Fruit fly (Drosophila melanogaster) whole organism, embryonic: ENCODE data around the gene Mybbp1A.

Experiments used
- BtbVII ChIP-seq: fragments of 200-800 bp; sonication (Bioruptor generic); optimal IDR thresholded peaks from 3 replicates; lab custom pipeline; 2017; ENCODE audit warnings: missing biosample characterization, mild to moderate bottlenecking, missing genetic modification characterization
- CG10321 ChIP-seq: fragments of 200-800 bp; sonication (Bioruptor generic); IDR thresholded peaks from 2 replicates; pipeline ENCODE4 v1.3.6; 2022; ENCODE audit warnings: missing biosample characterization, missing genetic modification characterization
- CG11456 ChIP-seq: fragments of 200-800 bp; sonication (Bioruptor generic); IDR thresholded peaks from 3 replicates; pipeline ENCODE4 v1.3.6; 2022; ENCODE audit warnings: missing biosample characterization, missing genetic modification characterization
- CG12659 ChIP-seq: fragments of 200-800 bp; sonication (Bioruptor generic); optimal IDR thresholded peaks from 3 replicates; lab custom pipeline; 2017; ENCODE audit warnings: mild to moderate bottlenecking, missing biosample characterization, missing genetic modification reagents, missing genetic modification characterization
- CG1603 ChIP-seq: fragments of 200-800 bp; sonication (Bioruptor generic); optimal IDR thresholded peaks from 2 replicates; lab custom pipeline; 2019; ENCODE audit warnings: missing biosample characterization, mild to moderate bottlenecking, missing genetic modification characterization, moderate library complexity
- CG17361 ChIP-seq: fragments of 200-800 bp; sonication (Bioruptor generic); IDR thresholded peaks from 3 replicates; pipeline ENCODE4 v1.3.6; 2022; ENCODE audit warnings: missing biosample characterization, missing genetic modification characterization
- CG1832 ChIP-seq: fragments of 200-800 bp; sonication (Bioruptor generic); optimal IDR thresholded peaks from 2 replicates; lab custom pipeline; 2017; ENCODE audit warnings: missing biosample characterization, mild to moderate bottlenecking, missing genetic modification characterization, inconsistent platforms
- CG18476 ChIP-seq: fragments of 200-800 bp; sonication (Bioruptor generic); optimal IDR thresholded peaks from 2 replicates; lab custom pipeline; 2016; ENCODE audit warnings: missing biosample characterization, mild to moderate bottlenecking, missing genetic modification characterization
- CG2712 ChIP-seq: fragments of 200-800 bp; optimal IDR thresholded peaks from 3 replicates; lab custom pipeline; 2019; ENCODE audit warnings: missing biosample characterization, mild to moderate bottlenecking, missing genetic modification characterization, moderate library complexity
- CG3726 ChIP-seq: fragments of 200-800 bp; sonication (Bioruptor generic); IDR thresholded peaks from 3 replicates; pipeline ENCODE4, ENCODE4 v1.3.6; 2022; ENCODE audit warnings: missing biosample characterization, missing genetic modification characterization
- CG3995 ChIP-seq: fragments of 200-800 bp; sonication (Bioruptor generic); optimal IDR thresholded peaks from 3 replicates; lab custom pipeline; 2016; ENCODE audit warnings: missing biosample characterization, missing genetic modification characterization
- CG6689 ChIP-seq: fragments of 200-800 bp; sonication (Bioruptor generic); IDR thresholded peaks from 2 replicates; pipeline ENCODE4 v1.3.6; 2022; ENCODE audit warnings: missing biosample characterization, missing genetic modification characterization
- CG6765 ChIP-seq: fragments of 200-800 bp; sonication (Bioruptor generic); optimal IDR thresholded peaks from 3 replicates; lab custom pipeline; 2017; ENCODE audit warnings: missing biosample characterization, mild to moderate bottlenecking, missing genetic modification characterization
- CG6854 ChIP-seq: fragments of 200-800 bp; sonication (Bioruptor generic); optimal IDR thresholded peaks from 3 replicates; lab custom pipeline; 2017; ENCODE audit warnings: missing biosample characterization, mild to moderate bottlenecking, missing genetic modification characterization
- CG7271 ChIP-seq: fragments of 200-800 bp; sonication (Bioruptor generic); optimal IDR thresholded peaks from 2 replicates; lab custom pipeline; 2018; ENCODE audit warnings: missing biosample characterization, mild to moderate bottlenecking, missing genetic modification characterization, moderate library complexity
- CG7963 ChIP-seq: fragments of 200-800 bp; sonication (Bioruptor generic); IDR thresholded peaks from 3 replicates; pipeline ENCODE4 v1.3.6; 2022; ENCODE audit warnings: missing biosample characterization, missing genetic modification characterization; ENCODE audit not compliant: partially characterized antibody
- CG9215 ChIP-seq: fragments of 200-800 bp; sonication (Bioruptor generic); IDR thresholded peaks from 2 replicates; pipeline ENCODE4 v1.3.6; 2022; ENCODE audit warnings: missing biosample characterization, missing genetic modification characterization
- CG9727 ChIP-seq: fragments of 200-800 bp; sonication (Bioruptor generic); optimal IDR thresholded peaks from 3 replicates; lab custom pipeline; 2017; ENCODE audit warnings: missing biosample characterization, mild to moderate bottlenecking, missing genetic modification characterization
- D19A ChIP-seq: fragments of 200-800 bp; optimal IDR thresholded peaks from 3 replicates; lab custom pipeline; 2019; ENCODE audit warnings: missing biosample characterization, mild to moderate bottlenecking, missing genetic modification characterization, moderate library complexity
- Dek ChIP-seq: fragments of 200-800 bp; sonication (Bioruptor generic); optimal IDR thresholded peaks from 3 replicates; lab custom pipeline; 2019; ENCODE audit warnings: missing biosample characterization, mild to moderate bottlenecking, missing genetic modification characterization, moderate library complexity
- Dll ChIP-seq: fragments of 200-800 bp; sonication (Bioruptor generic); IDR thresholded peaks from 4 replicates; pipeline ENCODE4 v1.3.6; 2022; ENCODE audit warnings: missing biosample characterization, missing genetic modification characterization; ENCODE audit not compliant: partially characterized antibody
- Dp ChIP-seq: fragments of 200-800 bp; sonication (Bioruptor generic); optimal IDR thresholded peaks from 2 replicates; lab custom pipeline; 2018; ENCODE audit warnings: missing biosample characterization, mild to moderate bottlenecking, missing genetic modification characterization, moderate library complexity
- Gsc ChIP-seq: fragments of 200-800 bp; sonication (Bioruptor generic); IDR thresholded peaks from 2 replicates; pipeline ENCODE4 v1.3.6; 2022; ENCODE audit warnings: missing biosample characterization, missing genetic modification characterization
- H15 ChIP-seq: fragments of 200-800 bp; sonication (Bioruptor generic); IDR thresholded peaks from 3 replicates; pipeline ENCODE4 v1.3.6; 2022; ENCODE audit warnings: missing biosample characterization, missing genetic modification characterization
- HmgD ChIP-seq: fragments of 200-800 bp; sonication (Bioruptor generic); optimal IDR thresholded peaks from 3 replicates; lab custom pipeline; 2016; ENCODE audit warnings: missing biosample characterization, missing genetic modification characterization
- Hr3 ChIP-seq: fragments of 200-800 bp; sonication (Bioruptor generic); optimal IDR thresholded peaks from 3 replicates; lab custom pipeline; 2016; ENCODE audit warnings: missing biosample characterization, missing genetic modification characterization
- Lpt ChIP-seq: fragments of >200 bp; optimal IDR thresholded peaks from 2 replicates; lab custom pipeline; 2018; ENCODE audit warnings: missing biosample characterization, missing genetic modification characterization
- MESR4 ChIP-seq: fragments of 200-800 bp; sonication (Bioruptor generic); optimal IDR thresholded peaks from 2 replicates; lab custom pipeline; 2018; ENCODE audit warnings: missing biosample characterization, mild to moderate bottlenecking, missing genetic modification characterization, moderate library complexity
- NC2α ChIP-seq: fragments of 200-800 bp; sonication (Bioruptor generic); optimal IDR thresholded peaks from 2 replicates; lab custom pipeline; 2016; ENCODE audit warnings: missing biosample characterization, missing genetic modification characterization
- Nf-YB ChIP-seq: fragments of 200-800 bp; sonication (Bioruptor generic); optimal IDR thresholded peaks from 3 replicates; lab custom pipeline; 2019; ENCODE audit warnings: missing biosample characterization, mild to moderate bottlenecking, missing genetic modification characterization, moderate library complexity
- Opbp ChIP-seq: fragments of 200-800 bp; sonication (Bioruptor generic); IDR thresholded peaks from 3 replicates; pipeline ENCODE4 v1.3.6; 2022; ENCODE audit warnings: missing biosample characterization, missing genetic modification characterization; ENCODE audit not compliant: partially characterized antibody
- Poxn ChIP-seq: fragments of 200-800 bp; sonication (Bioruptor generic); IDR thresholded peaks from 2 replicates; pipeline ENCODE4 v1.3.6; 2022; ENCODE audit warnings: missing biosample characterization, missing genetic modification characterization
- Sry-δ ChIP-seq: fragments of 200-800 bp; sonication (Bioruptor generic); optimal IDR thresholded peaks from 2 replicates; lab custom pipeline; 2016; ENCODE audit warnings: missing biosample characterization, missing genetic modification characterization
- bbx ChIP-seq: fragments of 200-800 bp; sonication (Bioruptor generic); IDR thresholded peaks from 2 replicates; pipeline ENCODE4 v1.3.6; 2022; ENCODE audit warnings: missing biosample characterization, missing genetic modification characterization; ENCODE audit not compliant: partially characterized antibody
- chinmo ChIP-seq: fragments of 200-800 bp; sonication (Bioruptor generic); IDR thresholded peaks from 4 replicates; pipeline ENCODE4 v1.3.6; 2022; ENCODE audit warnings: missing biosample characterization, missing genetic modification characterization; ENCODE audit not compliant: partially characterized antibody
- crol ChIP-seq: fragments of 200-800 bp; sonication (Bioruptor generic); IDR thresholded peaks from 2 replicates; pipeline ENCODE4 v1.3.6; 2022; ENCODE audit warnings: missing biosample characterization, missing genetic modification characterization
- da ChIP-seq: fragments of 200-800 bp; sonication (Bioruptor generic); optimal IDR thresholded peaks from 2 replicates; lab custom pipeline; 2016; ENCODE audit warnings: missing biosample characterization, missing genetic modification characterization
- gro ChIP-seq: fragments of 200-800 bp; sonication (Bioruptor generic); optimal IDR thresholded peaks from 2 replicates; lab custom pipeline; 2016; ENCODE audit warnings: missing biosample characterization, missing genetic modification characterization
- knrl ChIP-seq: fragments of 200-800 bp; sonication (Bioruptor generic); IDR thresholded peaks from 3 replicates; pipeline ENCODE4 v1.3.6; 2022; ENCODE audit warnings: missing biosample characterization, missing genetic modification characterization; ENCODE audit not compliant: partially characterized antibody
- mam ChIP-seq: fragments of 200-800 bp; sonication (Bioruptor generic); optimal IDR thresholded peaks from 3 replicates; lab custom pipeline; 2016; ENCODE audit warnings: missing biosample characterization, missing genetic modification characterization
- nmo ChIP-seq: fragments of 200-800 bp; sonication (Bioruptor generic); optimal IDR thresholded peaks from 2 replicates; lab custom pipeline; 2018; ENCODE audit warnings: missing biosample characterization, mild to moderate bottlenecking, missing genetic modification characterization, moderate library complexity
- onecut ChIP-seq: fragments of 200-800 bp; sonication (Bioruptor generic); IDR thresholded peaks from 2 replicates; pipeline ENCODE4 v1.3.6; 2022; ENCODE audit warnings: missing biosample characterization, missing genetic modification characterization
- pita ChIP-seq: fragments of 200-800 bp; sonication (Bioruptor generic); optimal IDR thresholded peaks from 2 replicates; lab custom pipeline; 2017; ENCODE audit warnings: missing biosample characterization, mild to moderate bottlenecking, missing genetic modification characterization
- pnt ChIP-seq: fragments of 200-800 bp; sonication (Bioruptor generic); optimal IDR thresholded peaks from 3 replicates; lab custom pipeline; 2016; ENCODE audit warnings: missing biosample characterization, missing genetic modification characterization
- pzg ChIP-seq: fragments of 200-800 bp; sonication (Bioruptor generic); optimal IDR thresholded peaks from 3 replicates; lab custom pipeline; 2018; ENCODE audit warnings: missing biosample characterization, mild to moderate bottlenecking, missing genetic modification characterization, moderate library complexity
- rib ChIP-seq: fragments of 200-800 bp; sonication (Bioruptor generic); IDR thresholded peaks from 2 replicates; pipeline ENCODE4 v1.3.6; 2022; ENCODE audit warnings: missing biosample characterization, missing genetic modification characterization
- sd ChIP-seq: fragments of 200-800 bp; sonication (Bioruptor generic); optimal IDR thresholded peaks from 3 replicates; lab custom pipeline; 2018; ENCODE audit warnings: missing biosample characterization, mild to moderate bottlenecking, missing genetic modification characterization, moderate library complexity
- sob ChIP-seq: fragments of 200-800 bp; sonication (Bioruptor generic); IDR thresholded peaks from 2 replicates; pipeline ENCODE4 v1.3.6; 2022; ENCODE audit warnings: missing biosample characterization, missing genetic modification characterization
- ssp ChIP-seq: fragments of 200-800 bp; sonication (Bioruptor generic); IDR thresholded peaks from 2 replicates; pipeline ENCODE4 v1.3.6; 2022; ENCODE audit warnings: missing biosample characterization, missing genetic modification characterization
- unc-4 ChIP-seq: fragments of 200-800 bp; sonication (Bioruptor generic); IDR thresholded peaks from 2 replicates; pipeline ENCODE4 v1.3.6; 2022; ENCODE audit warnings: missing biosample characterization, missing genetic modification characterization; ENCODE audit not compliant: partially characterized antibody

The Mybbp1A gene

dm6 chrX:646395-647009 is 16.9 kb downstream of the Mybbp1A start:
- TF ChIP-seq unc-4 (GFP tag; lab: Robert Waterston, UW) (0 out of 2 replicates have a peak, but pooled peaks have one; percentile 7), Hr3 (no peak), CG9215 (GFP tag; lab: Robert Waterston, UW) (no peak), Poxn (GFP tag; lab: Robert Waterston, UW) (no peak), Dek (tag; lab: Kevin White, UChicago) (no peak), crol (no peak), pzg (peak; percentile 14), rib (GFP tag; lab: Robert Waterston, UW) (no peak), knrl (no peak), CG12659 (peak; percentile 46), pita (GFP tag; lab: Kevin White, UChicago) (no peak), gro (GFP tag; lab: Kevin White, UChicago) (no peak), Dll (GFP tag; lab: Robert Waterston, UW) (peak; percentile 51; the same call in 1 of the 4 replicates), Gsc (GFP tag; lab: Robert Waterston, UW) (no peak), CG2712 (tag; lab: Kevin White, UChicago) (no peak), CG10321 (no peak), CG6765 (GFP tag; lab: Kevin White, UChicago) (no peak), CG17361 (no peak), CG3995 (GFP tag; lab: Kevin White, UChicago) (no peak), CG18476 (GFP tag; lab: Kevin White, UChicago) (no peak), H15 (no peak), CG7963 (GFP tag; lab: Robert Waterston, UW) (0 out of 3 replicates have a peak, but pooled peaks have one; percentile 34), sd (tag; lab: Kevin White, UChicago) (no peak), CG3726 (GFP tag; lab: Robert Waterston, UW) (no peak), bbx (GFP tag; lab: Robert Waterston, UW) (peak; percentile 17; the same call in 1 of the 2 replicates), HmgD (GFP tag; lab: Kevin White, UChicago) (no peak), Nf-YB (no peak), NC2α (no peak), CG11456 (no peak), mam (no peak), Lpt (GFP tag; lab: Kevin White, UChicago) (no peak), CG1603 (peak; percentile 1), chinmo (GFP tag; lab: Robert Waterston, UW) (no peak), BtbVII (GFP tag; lab: Kevin White, UChicago) (no peak), CG9727 (no peak), D19A (tag; lab: Kevin White, UChicago) (no peak), pnt (GFP tag; lab: Kevin White, UChicago) (no peak), nmo (GFP tag; lab: Kevin White, UChicago) (no peak), CG6854 (GFP tag; lab: Kevin White, UChicago) (no peak), CG1832 (GFP tag; lab: Kevin White, UChicago) (no peak), onecut (GFP tag; lab: Robert Waterston, UW) (no peak), sob (GFP tag; lab: Robert Waterston, UW) (no peak), Sry-δ (GFP tag; lab: Kevin White, UChicago) (peak; percentile 21), CG7271 (tag; lab: Kevin White, UChicago) (no peak), da (no peak), MESR4 (no peak), CG6689 (GFP tag; lab: Robert Waterston, UW) (no peak), Dp (GFP tag; lab: Kevin White, UChicago) (peak; percentile 69), ssp (GFP tag; lab: Robert Waterston, UW) (no peak), Opbp (GFP tag; lab: Robert Waterston, UW) (peak; percentile 35; the same call in 1 of the 3 replicates)
